Worm (Caenorhabditis elegans) whole organism, early embryonic: ENCODE results near the gene T27A8.3.

Experiments
- ama-1 ChIP-seq: fragments of 150-350 bp; optimal IDR thresholded peaks from 2 replicates; lab custom pipeline; 2014
- tbx-11 ChIP-seq: fragments of 200-800 bp; sonication (Bioruptor generic); IDR thresholded peaks from 2 replicates; pipeline ENCODE4 v1.3.6; 2022; ENCODE audit warnings: missing genetic modification characterization, missing compliant biosample characterization
- tbx-37 ChIP-seq: fragments of 200-800 bp; sonication (Bioruptor generic); conservative IDR thresholded peaks from 2 replicates; pipeline ENCODE4 v1.3.6; 2022; ENCODE audit warnings: missing genetic modification reagents, missing genetic modification characterization, missing compliant biosample characterization

ce11 chrX:16085094-16085493 is 22.6 kb downstream of the T27A8.3 start, which contains the start of gene C30F2.2:
- TF ChIP-seq ama-1 (lab: Kevin White, UChicago) = no peak
- TF ChIP-seq tbx-11 (GFP tag; lab: Robert Waterston, UW) = no peak
- TF ChIP-seq tbx-37 (GFP tag; lab: Robert Waterston, UW) = no peak
